Worm (Caenorhabditis elegans) whole organism, early embryonic: Measurements from ENCODE around the gene memo-1.

ENCODE experiments used
- B0310.2 ChIP-seq: sonication (generic microtip); optimal IDR thresholded peaks from 2 replicates; lab custom pipeline; 2016; ENCODE audit warnings: mild to moderate bottlenecking, missing genetic modification characterization, missing compliant biosample characterization
- F13C5.2 ChIP-seq: sonication (generic microtip); optimal IDR thresholded peaks from 2 replicates; lab custom pipeline; 2017; ENCODE audit warnings: mild to moderate bottlenecking, missing genetic modification characterization, inconsistent platforms, missing compliant biosample characterization
- aly-1 ChIP-seq: sonication (generic microtip); optimal IDR thresholded peaks from 2 replicates; lab custom pipeline; 2016; ENCODE audit warnings: missing genetic modification characterization, missing compliant biosample characterization
- ama-1 ChIP-seq: fragments of 150-350 bp; optimal IDR thresholded peaks from 2 replicates; lab custom pipeline; 2014
- ceh-13 ChIP-seq: fragments of 200-800 bp; sonication (Bioruptor generic); optimal IDR thresholded peaks from 2 replicates; lab custom pipeline; 2018; ENCODE audit warnings: mild to moderate bottlenecking, missing genetic modification characterization, missing compliant biosample characterization
- ceh-36 ChIP-seq: sonication (generic microtip); optimal IDR thresholded peaks from 2 replicates; lab custom pipeline; 2016; ENCODE audit warnings: missing genetic modification characterization, inconsistent platforms, missing compliant biosample characterization
- ets-7 ChIP-seq: sonication (generic microtip); optimal IDR thresholded peaks from 2 replicates; lab custom pipeline; 2016; ENCODE audit warnings: missing genotype, missing genetic modification characterization, missing compliant biosample characterization
- flt-1 ChIP-seq: fragments of 200-800 bp; sonication (Bioruptor generic); IDR thresholded peaks from 2 replicates; pipeline ENCODE4 v1.3.6; 2022; ENCODE audit warnings: missing genetic modification characterization, missing compliant biosample characterization
- hmbx-1 ChIP-seq: sonication (generic microtip); optimal IDR thresholded peaks from 2 replicates; lab custom pipeline; 2016; ENCODE audit warnings: mild to moderate bottlenecking, missing genetic modification characterization, missing compliant biosample characterization
- hmg-4 ChIP-seq: fragments of 200-800 bp; sonication (Bioruptor generic); optimal IDR thresholded peaks from 2 replicates; lab custom pipeline; 2018; ENCODE audit warnings: mild to moderate bottlenecking, missing genetic modification characterization, missing compliant biosample characterization
- hnd-1 ChIP-seq: sonication (generic microtip); optimal IDR thresholded peaks from 2 replicates; lab custom pipeline; 2016; ENCODE audit warnings: missing genetic modification characterization, missing compliant biosample characterization
- pes-1 ChIP-seq: fragments of 200-800 bp; sonication (Bioruptor generic); IDR thresholded peaks from 2 replicates; pipeline ENCODE4 v1.3.6; 2022; ENCODE audit warnings: missing genetic modification reagents, missing genetic modification characterization, missing compliant biosample characterization
- scrt-1 ChIP-seq: fragments of 200-800 bp; sonication (Bioruptor generic); IDR thresholded peaks from 2 replicates; pipeline ENCODE4 v1.3.6; 2022; ENCODE audit warnings: missing genetic modification characterization, missing compliant biosample characterization
- sea-1 ChIP-seq: fragments of 200-800 bp; sonication (Bioruptor generic); conservative IDR thresholded peaks from 2 replicates; pipeline ENCODE4 v1.3.6; 2022; ENCODE audit warnings: missing genetic modification characterization, missing compliant biosample characterization
- tbx-11 ChIP-seq: fragments of 200-800 bp; sonication (Bioruptor generic); IDR thresholded peaks from 2 replicates; pipeline ENCODE4 v1.3.6; 2022; ENCODE audit warnings: missing genetic modification characterization, missing compliant biosample characterization
- tbx-37 ChIP-seq: fragments of 200-800 bp; sonication (Bioruptor generic); conservative IDR thresholded peaks from 2 replicates; pipeline ENCODE4 v1.3.6; 2022; ENCODE audit warnings: missing genetic modification reagents, missing genetic modification characterization, missing compliant biosample characterization
- tra-4 ChIP-seq: sonication (generic microtip); optimal IDR thresholded peaks from 2 replicates; lab custom pipeline; 2017; ENCODE audit warnings: missing genetic modification characterization, missing compliant biosample characterization

Gene memo-1

ce11 chrV:7856641-7857040, 9.7 kb upstream of the memo-1 start:
- TF ChIP-seq F13C5.2 (no peak), tbx-11 (GFP tag; lab: Robert Waterston, UW) (no peak), hmbx-1 (no peak), B0310.2 (tag; lab: Kevin White, UChicago) (no peak), hnd-1 (tag; lab: Kevin White, UChicago) (no peak), ceh-13 (no peak), pes-1 (no peak), ets-7 (tag; lab: Kevin White, UChicago) (no peak), aly-1 (no peak), hmg-4 (GFP tag; lab: Kevin White, UChicago) (no peak), ama-1 (lab: Kevin White, UChicago) (no peak), tra-4 (tag; lab: Kevin White, UChicago) (no peak), ceh-36 (tag; lab: Kevin White, UChicago) (no peak)

ce11 chrV:7855382-7855994, 8.5 kb upstream of the memo-1 start, which contains the start of gene C37C3.2:
TSS of gene C37C3.2 (plus strand) at chrV:7855944.
- TF ChIP-seq ets-7 (tag; lab: Kevin White, UChicago), result no peak
- TF ChIP-seq scrt-1, result no peak
- TF ChIP-seq hmbx-1, result no peak
- TF ChIP-seq ceh-13, result no peak
- no peak for TF ChIP-seq flt-1 (GFP tag; lab: Robert Waterston, UW)
- no peak for TF ChIP-seq ama-1 (lab: Kevin White, UChicago)
- TF ChIP-seq aly-1, result no peak
- no peak for TF ChIP-seq sea-1 (GFP tag; lab: Robert Waterston, UW)
- TF ChIP-seq tbx-37 (GFP tag; lab: Robert Waterston, UW), result no peak
- no peak for TF ChIP-seq ceh-36 (tag; lab: Kevin White, UChicago)
- TF ChIP-seq F13C5.2, result no peak
- no peak for TF ChIP-seq B0310.2 (tag; lab: Kevin White, UChicago)

ce11 chrV:7854603-7855002, 7.6 kb upstream of the memo-1 start, which contains the start of the genes C37C3.9 and C37C3.18:
TSS of gene C37C3.9 (minus strand) at chrV:7854700.
TSS of gene C37C3.18 (plus strand) at chrV:7854993.
- TF ChIP-seq pes-1 (no peak), scrt-1 (no peak), F13C5.2 (peak; percentile 75), hmg-4 (GFP tag; lab: Kevin White, UChicago) (peak; percentile 25), ceh-13 (no peak)

ce11 chrV:7853900-7854299, 6.9 kb upstream of the memo-1 start:
- TF ChIP-seq hmg-4 (GFP tag; lab: Kevin White, UChicago) (no peak), aly-1 (no peak), tra-4 (tag; lab: Kevin White, UChicago) (no peak), ceh-36 (tag; lab: Kevin White, UChicago) (no peak), hmbx-1 (no peak), ceh-13 (no peak), hnd-1 (tag; lab: Kevin White, UChicago) (no peak), flt-1 (GFP tag; lab: Robert Waterston, UW) (no peak), sea-1 (GFP tag; lab: Robert Waterston, UW) (no peak), scrt-1 (no peak), pes-1 (no peak)

ce11 chrV:7852078-7852477, 5.1 kb upstream of the memo-1 start:
- TF ChIP-seq hnd-1 (tag; lab: Kevin White, UChicago), result no peak
- no peak for TF ChIP-seq hmbx-1
- no peak for TF ChIP-seq B0310.2 (tag; lab: Kevin White, UChicago)
- TF ChIP-seq aly-1, result no peak
- TF ChIP-seq sea-1 (GFP tag; lab: Robert Waterston, UW), result no peak
- TF ChIP-seq tra-4 (tag; lab: Kevin White, UChicago), result no peak
- no peak for TF ChIP-seq tbx-37 (GFP tag; lab: Robert Waterston, UW)
- TF ChIP-seq ets-7 (tag; lab: Kevin White, UChicago), result no peak
- no peak for TF ChIP-seq pes-1
- no peak for TF ChIP-seq ceh-13
- no peak for TF ChIP-seq flt-1 (GFP tag; lab: Robert Waterston, UW)

ce11 chrV:7848251-7848650, 1.3 kb upstream of the memo-1 start:
- TF ChIP-seq aly-1 (no peak), scrt-1 (0 out of 2 replicates have a peak, but pooled peaks have one; percentile 7), ets-7 (tag; lab: Kevin White, UChicago) (no peak), sea-1 (GFP tag; lab: Robert Waterston, UW) (0 out of 2 replicates have a peak, but pooled peaks have one; percentile 7), hmg-4 (GFP tag; lab: Kevin White, UChicago) (peak; percentile 1), hnd-1 (tag; lab: Kevin White, UChicago) (no peak), hmbx-1 (no peak), ceh-36 (tag; lab: Kevin White, UChicago) (no peak), ama-1 (lab: Kevin White, UChicago) (no peak), B0310.2 (tag; lab: Kevin White, UChicago) (no peak)

- TF ChIP-seq B0310.2 (tag; lab: Kevin White, UChicago) (no peak), pes-1 (no peak), hmbx-1 (no peak), sea-1 (GFP tag; lab: Robert Waterston, UW) (no peak), aly-1 (no peak), flt-1 (GFP tag; lab: Robert Waterston, UW) (no peak), ama-1 (lab: Kevin White, UChicago) (no peak), tbx-37 (GFP tag; lab: Robert Waterston, UW) (no peak), ceh-36 (tag; lab: Kevin White, UChicago) (no peak), hmg-4 (GFP tag; lab: Kevin White, UChicago) (no peak), scrt-1 (no peak), F13C5.2 (no peak), tra-4 (tag; lab: Kevin White, UChicago) (no peak), tbx-11 (GFP tag; lab: Robert Waterston, UW) (no peak), ceh-13 (no peak), hnd-1 (tag; lab: Kevin White, UChicago) (no peak), ets-7 (tag; lab: Kevin White, UChicago) (no peak)
Observed at ce11 chrV:7847687-7848086, 716 bp upstream of the memo-1 start.
